Fruit fly (Drosophila melanogaster) whole organism, wandering third instar larva: ENCODE data around the gene CG7512.

Experiments
- Abd-B ChIP-seq: fragments of >200 bp; optimal IDR thresholded peaks from 2 replicates; lab custom pipeline; 2017; ENCODE audit warnings: missing biosample characterization, missing genetic modification characterization
- CG32264 ChIP-seq: fragments of 200-800 bp; sonication (Bioruptor generic); optimal IDR thresholded peaks from 2 replicates; lab custom pipeline; 2016; ENCODE audit warnings: missing biosample characterization, missing genetic modification characterization
- CrebA ChIP-seq: fragments of 200-800 bp; sonication (Bioruptor generic); optimal IDR thresholded peaks from 2 replicates; lab custom pipeline; 2016; ENCODE audit warnings: missing biosample characterization, mild to moderate bottlenecking, missing genetic modification characterization, borderline replicate concordance
- Dfd ChIP-seq: fragments of >200 bp; optimal IDR thresholded peaks from 2 replicates; lab custom pipeline; 2017; ENCODE audit warnings: missing biosample characterization, missing genetic modification characterization
- Dif ChIP-seq: fragments of 200-275, 200-300 bp; sonication (Bioruptor generic); optimal IDR thresholded peaks from 2 replicates; lab custom pipeline; 2018; ENCODE audit warnings: missing biosample characterization, missing genetic modification characterization; ENCODE audit not compliant: partially characterized antibody
- GATAd ChIP-seq: sonication (Bioruptor generic); optimal IDR thresholded peaks from 2 replicates; lab custom pipeline; 2016; ENCODE audit warnings: missing biosample characterization, missing genetic modification characterization
- HLH106 ChIP-seq: fragments of 200-800 bp; optimal IDR thresholded peaks from 3 replicates; lab custom pipeline; 2019; ENCODE audit warnings: missing biosample characterization, mild to moderate bottlenecking, missing genetic modification characterization, moderate library complexity
- Hnf4 ChIP-seq: fragments of 200-800 bp; sonication (Bioruptor generic); optimal IDR thresholded peaks from 2 replicates; lab custom pipeline; 2016; ENCODE audit warnings: missing biosample characterization, mild to moderate bottlenecking, missing genetic modification characterization
- Hr78 ChIP-seq: fragments of >200 bp; optimal IDR thresholded peaks from 2 replicates; lab custom pipeline; 2017; ENCODE audit warnings: missing biosample characterization, missing genetic modification characterization
- Hr83 ChIP-seq: fragments of 200-300 bp; sonication (Bioruptor generic); optimal IDR thresholded peaks from 2 replicates; lab custom pipeline; 2016; ENCODE audit warnings: missing biosample characterization, mild to moderate bottlenecking, missing genetic modification characterization, moderate library complexity; ENCODE audit not compliant: poor library complexity, severe bottlenecking
- Jra ChIP-seq: sonication (Bioruptor generic); optimal IDR thresholded peaks from 2 replicates; lab custom pipeline; 2016; ENCODE audit warnings: missing biosample characterization, missing genetic modification characterization
- Mio ChIP-seq: sonication (Bioruptor generic); optimal IDR thresholded peaks from 2 replicates; lab custom pipeline; 2016; ENCODE audit warnings: missing biosample characterization, missing genetic modification characterization
- N ChIP-seq: fragments of >200 bp; optimal IDR thresholded peaks from 2 replicates; lab custom pipeline; 2018; ENCODE audit warnings: missing biosample characterization, missing external identifiers, missing genetic modification characterization
- Rel ChIP-seq, 2 experiments: fragments of 200-800 bp; sonication (Bioruptor generic) in 1 of 2; optimal IDR thresholded peaks; 2 replicates in 1 of 2; 3 replicates in 1 of 2; lab custom pipeline; 2016 to 2019; ENCODE audit warnings: mild to moderate bottlenecking in 2 of 2, missing biosample characterization in 2 of 2, missing genetic modification characterization in 2 of 2, moderate library complexity in 1 of 2
- Vsx2 ChIP-seq: fragments of 200-300, 225-300 bp; sonication (Bioruptor generic); optimal IDR thresholded peaks from 2 replicates; lab custom pipeline; 2018; ENCODE audit warnings: missing biosample characterization, missing genetic modification characterization; ENCODE audit not compliant: partially characterized antibody
- brk ChIP-seq: fragments of 200-800 bp; sonication (Bioruptor generic); optimal IDR thresholded peaks from 2 replicates; lab custom pipeline; 2016; ENCODE audit warnings: missing biosample characterization, mild to moderate bottlenecking, missing genetic modification characterization
- fru ChIP-seq: fragments of 200-800 bp; sonication (Bioruptor generic); optimal IDR thresholded peaks from 3 replicates; lab custom pipeline; 2016; ENCODE audit warnings: missing biosample characterization, mild to moderate bottlenecking, missing genetic modification characterization
- h ChIP-seq: fragments of 200-800 bp; sonication (Bioruptor generic); optimal IDR thresholded peaks from 3 replicates; lab custom pipeline; 2016; ENCODE audit warnings: missing biosample characterization, mild to moderate bottlenecking, missing genetic modification characterization
- jim ChIP-seq: fragments of 175-275, 200-325 bp; sonication (Bioruptor generic); optimal IDR thresholded peaks from 2 replicates; lab custom pipeline; 2016; ENCODE audit warnings: missing biosample characterization, mild to moderate bottlenecking, missing genetic modification characterization
- psq ChIP-seq: fragments of 200-800 bp; sonication (Bioruptor generic); optimal IDR thresholded peaks from 3 replicates; lab custom pipeline; 2017; ENCODE audit warnings: missing biosample characterization, mild to moderate bottlenecking, missing genetic modification characterization, moderate library complexity
- rgr ChIP-seq: fragments of 200-800 bp; sonication (Bioruptor generic); optimal IDR thresholded peaks from 3 replicates; lab custom pipeline; 2016; ENCODE audit warnings: missing biosample characterization, mild to moderate bottlenecking, missing genetic modification characterization
- sage ChIP-seq: fragments of 200-800 bp; sonication (Bioruptor generic); optimal IDR thresholded peaks from 2 replicates; lab custom pipeline; 2016; ENCODE audit warnings: missing biosample characterization, mild to moderate bottlenecking, missing genetic modification characterization
- sv ChIP-seq: fragments of 200-800 bp; sonication (Bioruptor generic); optimal IDR thresholded peaks from 3 replicates; lab custom pipeline; 2016; ENCODE audit warnings: missing biosample characterization, missing genetic modification characterization
- woc ChIP-seq: sonication (Bioruptor generic); optimal IDR thresholded peaks from 2 replicates; lab custom pipeline; 2016; ENCODE audit warnings: missing biosample characterization, mild to moderate bottlenecking, missing genetic modification characterization

CG7512 gene

dm6 chr3L:11561946-11562760 lies 48.6 kb downstream of the CG7512 start, which contains the start of the genes CG7394 and Mob2 (continued):
- peak; percentile 97 for TF ChIP-seq brk (GFP tag; lab: Kevin White, UChicago)
- TF ChIP-seq CrebA (GFP tag; lab: Kevin White, UChicago) = peak; percentile 22
- TF ChIP-seq HLH106 = peak; percentile 87
- peak; percentile 86 for TF ChIP-seq woc (GFP tag; lab: Kevin White, UChicago)
- peak; percentile 47 for TF ChIP-seq Rel (GFP tag; optimal IDR thresholded peaks at IDR 0.05; lab: Kevin White, UChicago)
- peak; percentile 88 for TF ChIP-seq Rel (tag; optimal IDR thresholded peaks at IDR 0.05; lab: Kevin White, UChicago)
- peak; percentile 88 for TF ChIP-seq fru (GFP tag; lab: Kevin White, UChicago)
- TF ChIP-seq Hr78 = no peak
- peak; percentile 80 for TF ChIP-seq Jra (GFP tag; lab: Kevin White, UChicago)
- peak; percentile 96 for TF ChIP-seq rgr (GFP tag; lab: Kevin White, UChicago)
- no peak for TF ChIP-seq Vsx2 (GFP tag; lab: Kevin White, UChicago)
- peak; percentile 43 for TF ChIP-seq Hr83
- TF ChIP-seq sv (GFP tag; lab: Kevin White, UChicago) = peak; percentile 87

dm6 chr3L:11563972-11564533 lies 50.5 kb downstream of the CG7512 start, which contains the start of the genes CG46412 and CG33267:
Gene CG46412, minus strand, starts transcription at chr3L:11564072.
Gene CG33267, plus strand, starts transcription at chr3L:11564483.
- TF ChIP-seq rgr (GFP tag; lab: Kevin White, UChicago) (no peak), woc (GFP tag; lab: Kevin White, UChicago) (no peak), jim (GFP tag; lab: Kevin White, UChicago) (no peak), Mio (no peak), fru (GFP tag; lab: Kevin White, UChicago) (no peak), h (GFP tag; lab: Kevin White, UChicago) (no peak), N (GFP tag; lab: Kevin White, UChicago) (no peak), psq (GFP tag; lab: Kevin White, UChicago) (no peak), Abd-B (GFP tag; lab: Kevin White, UChicago) (no peak), Jra (GFP tag; lab: Kevin White, UChicago) (no peak), sage (GFP tag; lab: Kevin White, UChicago) (no peak), sv (GFP tag; lab: Kevin White, UChicago) (no peak), brk (GFP tag; lab: Kevin White, UChicago) (no peak), Dif (GFP tag; lab: Kevin White, UChicago) (no peak), Hnf4 (GFP tag; lab: Kevin White, UChicago) (no peak), GATAd (GFP tag; lab: Kevin White, UChicago) (no peak), CG32264 (GFP tag; lab: Kevin White, UChicago) (no peak), Dfd (no peak)
